Fruit fly (Drosophila melanogaster) whole organism, wandering third instar larva: ENCODE data around the gene elB.

Experiments used
- Abd-B ChIP-seq: fragments of >200 bp; optimal IDR thresholded peaks from 2 replicates; lab custom pipeline; 2017; ENCODE audit warnings: missing biosample characterization, missing genetic modification characterization
- dl ChIP-seq, 2 experiments: fragments of 175-275, 200-275 bp in 1 of 2; fragments of 200-275 bp in 1 of 2; sonication (Bioruptor generic); optimal IDR thresholded peaks; lab custom pipeline; 2018; ENCODE audit warnings: mild to moderate bottlenecking in 2 of 2, missing biosample characterization in 2 of 2, missing genetic modification characterization in 2 of 2, moderate library complexity in 2 of 2; ENCODE audit not compliant: partially characterized antibody in 2 of 2, insufficient read depth in 1 of 2
- pan ChIP-seq: fragments of >200 bp; optimal IDR thresholded peaks from 2 replicates; lab custom pipeline; 2017
- sage ChIP-seq: fragments of 200-800 bp; sonication (Bioruptor generic); optimal IDR thresholded peaks from 2 replicates; lab custom pipeline; 2016; ENCODE audit warnings: missing biosample characterization, mild to moderate bottlenecking, missing genetic modification characterization

- TF ChIP-seq sage (no peak), pan (lab: Kevin White, UChicago) (no peak), Abd-B (GFP tag; lab: Kevin White, UChicago) (no peak), dl (GFP tag; optimal IDR thresholded peaks at IDR 0.05; lab: Kevin White, UChicago; ENCODE audit: insufficient read depth in 1 of 2, partially characterized antibody in 2 of 2) (no peak)
Observed at dm6 chr2L:14373250-14373649, 36.1 kb downstream of the elB start.
